Worm (Caenorhabditis elegans): ENCODE data around the gene mdt-28.
A peak's percentile ranks its signal among the peaks of the same experiment; 100 is the strongest.

Gene mdt-28

DNA sequence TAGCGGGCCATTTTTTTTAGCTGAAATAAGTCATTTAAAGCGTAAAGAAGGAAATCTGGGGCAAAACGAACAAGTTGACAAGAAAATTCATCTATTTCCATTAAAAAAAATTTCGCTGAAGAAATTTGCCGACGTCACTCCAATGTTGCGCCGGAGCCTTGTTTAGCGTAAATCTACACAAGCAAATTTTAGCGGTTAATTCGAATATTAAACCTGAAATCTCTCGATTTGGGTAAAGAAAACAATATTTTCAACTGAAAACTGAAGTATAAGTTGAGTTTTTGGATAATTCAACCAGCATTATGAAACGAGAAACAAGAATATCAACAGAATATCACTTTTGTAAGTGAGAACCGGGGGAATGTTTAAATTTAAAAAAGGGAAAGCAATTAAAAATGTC, 3.2 kb upstream of the mdt-28 start, which contains the start of gene F28F8.9 (continued):
- TF ChIP-seq lin-13 (GFP tag; optimal IDR thresholded peaks at IDR 0.05): peak; percentile 43
- TF ChIP-seq zag-1 (tag; optimal IDR thresholded peaks at IDR 0.05): no peak
- peak; percentile 4 for TF ChIP-seq F16B12.6 (tag; optimal IDR thresholded peaks at IDR 0.05)
- TF ChIP-seq lin-39 (tag; optimal IDR thresholded peaks at IDR 0.05): no peak
- TF ChIP-seq nhr-20 (tag; optimal IDR thresholded peaks at IDR 0.05): peak; percentile 14
- peak in 2 of 3 experiments; percentile 25 to 46 for TF ChIP-seq ceh-82 (tag; optimal IDR thresholded peaks at IDR 0.05)
- TF ChIP-seq mdl-1 (tag; optimal IDR thresholded peaks at IDR 0.05): peak in 1 of 2 experiments; percentile 15
- no peak for TF ChIP-seq alr-1 (tag; optimal IDR thresholded peaks at IDR 0.05; ENCODE audit: borderline replicate concordance)
- TF ChIP-seq nhr-76 (tag; optimal IDR thresholded peaks at IDR 0.05): no peak
- no peak for TF ChIP-seq nhr-84 (tag; optimal IDR thresholded peaks at IDR 0.05)
- no peak for TF ChIP-seq mef-2 (tag; optimal IDR thresholded peaks at IDR 0.05)
- peak; percentile 59 for TF ChIP-seq rnt-1 (tag; optimal IDR thresholded peaks at IDR 0.05)
- TF ChIP-seq ztf-11 (tag; optimal IDR thresholded peaks at IDR 0.05): no peak
- no peak for TF ChIP-seq egl-13 (tag; optimal IDR thresholded peaks at IDR 0.05)
- no peak for TF ChIP-seq tlp-1 (tag; optimal IDR thresholded peaks at IDR 0.05)
- TF ChIP-seq swsn-7 (tag; optimal IDR thresholded peaks at IDR 0.05): peak; percentile 46
- TF ChIP-seq elt-2 (tag; optimal IDR thresholded peaks at IDR 0.05): no peak
- TF ChIP-seq blmp-1 (tag; optimal IDR thresholded peaks at IDR 0.05): peak; percentile 53
- TF ChIP-seq dsc-1 (tag; optimal IDR thresholded peaks at IDR 0.05): no peak
- peak; percentile 40 for TF ChIP-seq isw-1 (GFP tag; IDR thresholded peaks at IDR 0.05)
- peak; percentile 44 for TF ChIP-seq C16A3.4 (tag; optimal IDR thresholded peaks at IDR 0.05)
- peak; percentile 76 for TF ChIP-seq skn-1 (tag; optimal IDR thresholded peaks at IDR 0.05)
- TF ChIP-seq nhr-19 (GFP tag; conservative IDR thresholded peaks at IDR 0.05): peak; percentile 58
- TF ChIP-seq nhr-11 (tag; optimal IDR thresholded peaks at IDR 0.05): no peak
- no peak for TF ChIP-seq aha-1 (tag; optimal IDR thresholded peaks at IDR 0.05)
- TF ChIP-seq sox-4 (tag; optimal IDR thresholded peaks at IDR 0.05): no peak
- TF ChIP-seq ceh-88 (GFP tag; IDR thresholded peaks at IDR 0.05): no peak

DNA sequence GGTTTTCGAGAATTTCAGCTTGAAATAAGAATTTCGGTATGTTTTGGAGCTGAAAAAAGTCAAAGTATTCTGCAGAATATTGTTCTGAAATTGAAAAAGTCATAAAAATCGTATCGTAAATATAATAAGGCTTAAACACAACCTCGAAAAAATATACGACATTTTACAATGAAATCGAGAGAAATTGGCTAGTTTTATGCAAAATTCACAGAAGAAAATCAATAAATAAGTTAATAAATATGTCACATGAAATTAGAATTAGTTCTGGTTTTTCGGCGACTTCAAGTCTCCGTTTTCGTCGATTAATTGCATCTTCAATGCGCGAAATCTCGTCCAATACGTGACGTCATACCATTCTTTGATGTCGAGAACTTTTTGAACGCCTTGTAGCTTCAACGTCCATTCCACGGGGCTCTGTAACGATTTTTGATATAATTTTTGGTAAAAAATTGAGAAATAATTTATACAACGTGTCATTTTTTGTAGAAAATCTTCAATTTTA, 2.2 kb upstream of the mdt-28 start, which contains the start of gene atx-3:
TSS of gene atx-3 (minus strand) at position 51 of the 502 bp plus-strand sequence.
- no peak for TF ChIP-seq lin-13 (GFP tag; optimal IDR thresholded peaks at IDR 0.05)
- TF ChIP-seq nhr-19 (GFP tag; conservative IDR thresholded peaks at IDR 0.05): no peak
- TF ChIP-seq efl-1 (optimal IDR thresholded peaks at IDR 0.05): no peak
- TF ChIP-seq efl-1 (GFP tag; optimal IDR thresholded peaks at IDR 0.05 in 1 of 2): peak in 1 of 2 experiments; percentile 4
- TF ChIP-seq hpl-2 (GFP tag; optimal IDR thresholded peaks at IDR 0.05): no peak
- no peak for TF ChIP-seq efl-3 (GFP tag; optimal IDR thresholded peaks at IDR 0.05)
- no peak for TF ChIP-seq C34B4.2 (tag; optimal IDR thresholded peaks at IDR 0.05)
- no peak for TF ChIP-seq egl-27 (tag; optimal IDR thresholded peaks at IDR 0.05)
- TF ChIP-seq ceh-88 (GFP tag; IDR thresholded peaks at IDR 0.05): no peak
- no peak for TF ChIP-seq sox-4 (tag; optimal IDR thresholded peaks at IDR 0.05)
- no peak for TF ChIP-seq jun-1 (tag; optimal IDR thresholded peaks at IDR 0.05)
- TF ChIP-seq blmp-1 (tag; optimal IDR thresholded peaks at IDR 0.05): peak; percentile 56
- no peak for TF ChIP-seq mdl-1 (tag; optimal IDR thresholded peaks at IDR 0.05)
- TF ChIP-seq sptf-1 (tag; optimal IDR thresholded peaks at IDR 0.05): no peak
- peak in 1 of 6 experiments; percentile 19 for TF ChIP-seq elt-3 (tag; optimal IDR thresholded peaks at IDR 0.05)
- no peak for TF ChIP-seq rnt-1 (tag; optimal IDR thresholded peaks at IDR 0.05)
- no peak for TF ChIP-seq lsy-2 (tag; optimal IDR thresholded peaks at IDR 0.05)
- TF ChIP-seq pax-3 (tag; optimal IDR thresholded peaks at IDR 0.05): no peak
- peak; percentile 54 for TF ChIP-seq nhr-85 (tag)
- TF ChIP-seq fkh-8 (tag; optimal IDR thresholded peaks at IDR 0.05): no peak
- no peak for TF ChIP-seq nhr-76 (tag; optimal IDR thresholded peaks at IDR 0.05)
- no peak for TF ChIP-seq tbx-2 (tag; optimal IDR thresholded peaks at IDR 0.05)
- no peak for TF ChIP-seq snpc-4 (tag; optimal IDR thresholded peaks at IDR 0.05)
- TF ChIP-seq nhr-11 (tag; optimal IDR thresholded peaks at IDR 0.05): no peak
- TF ChIP-seq aha-1 (tag; optimal IDR thresholded peaks at IDR 0.05): no peak
- TF ChIP-seq unc-30 (tag; optimal IDR thresholded peaks at IDR 0.05): no peak
- no peak for TF ChIP-seq unc-130 (tag; optimal IDR thresholded peaks at IDR 0.05)

Data from whole organism, L1 larva.